Worm (Caenorhabditis elegans): ENCODE measurements around the gene mrpl-51.

DNA sequence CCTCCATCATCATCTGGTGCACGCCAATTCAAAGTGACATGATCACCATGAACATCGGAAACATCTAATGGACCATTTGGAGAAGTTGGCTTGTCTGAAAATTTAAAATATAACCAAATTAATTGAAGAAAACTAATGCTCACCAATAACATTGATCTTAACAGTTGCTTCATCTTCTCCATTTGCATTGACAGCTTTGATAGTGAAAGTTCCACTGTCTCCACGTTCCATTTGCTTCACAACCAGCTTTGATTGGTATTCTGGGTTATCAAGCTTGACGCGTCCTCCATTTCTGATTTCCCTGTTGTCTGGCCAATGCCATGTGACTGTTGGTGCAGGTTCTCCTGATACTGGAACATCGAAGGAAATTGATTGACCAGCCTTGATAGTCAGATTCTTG, 44.7 kb upstream of the mrpl-51 start:
- TF ChIP-seq duxl-1 (tag; optimal IDR thresholded peaks at IDR 0.05; ENCODE audit: poor library complexity), result no peak
- no peak for TF ChIP-seq ama-1 (optimal IDR thresholded peaks at IDR 0.05)
- peak in 1 of 2 experiments; percentile 84 for TF ChIP-seq unc-62 (GFP tag; optimal IDR thresholded peaks at IDR 0.05 in 1 of 2)
- TF ChIP-seq unc-62 (tag; optimal IDR thresholded peaks at IDR 0.05), result no peak
- TF ChIP-seq nhr-25 (tag; optimal IDR thresholded peaks at IDR 0.05; ENCODE audit: borderline replicate concordance, insufficient read depth), result no peak
- TF ChIP-seq nhr-11 (tag; optimal IDR thresholded peaks at IDR 0.05), result no peak
- no peak for TF ChIP-seq pha-4 (GFP tag; IDR thresholded peaks at IDR 0.05)
- TF ChIP-seq pha-4 (tag; optimal IDR thresholded peaks at IDR 0.05), result no peak
- no peak for TF ChIP-seq dpl-1 (GFP tag; optimal IDR thresholded peaks at IDR 0.05)
- TF ChIP-seq nhr-48 (tag; optimal IDR thresholded peaks at IDR 0.05), result no peak
- no peak for TF ChIP-seq lin-38 (GFP tag; IDR thresholded peaks at IDR 0.05)

All from whole organism, L4 larva.